Worm (Caenorhabditis elegans): Measurements from ENCODE around the gene swt-1.

swt-1 gene

DNA sequence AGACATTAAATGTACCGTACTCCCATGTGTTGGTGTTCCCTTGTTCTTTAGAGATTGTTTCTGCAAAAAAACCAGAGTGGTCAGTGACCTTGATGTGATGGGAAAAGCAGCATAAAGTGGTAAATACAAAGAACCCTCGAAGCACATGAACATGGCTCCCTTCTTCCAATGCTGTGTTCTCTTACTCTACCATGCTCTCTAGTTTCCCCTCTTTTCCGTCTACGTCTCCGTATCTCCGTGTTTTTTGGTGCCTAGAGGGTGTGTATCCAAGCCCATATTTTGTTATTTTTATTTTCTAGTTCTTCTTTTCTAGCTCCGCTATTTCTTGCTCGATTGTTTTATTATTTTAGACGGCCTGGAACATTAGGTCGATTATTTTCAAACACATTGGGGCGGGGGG is 733 bp upstream of the swt-1 start (continued):
- TF ChIP-seq Y55F3AM.14 (GFP tag; optimal IDR thresholded peaks at IDR 0.05): no peak
- TF ChIP-seq zag-1 (tag; optimal IDR thresholded peaks at IDR 0.05): no peak
- no peak for TF ChIP-seq ama-1 (optimal IDR thresholded peaks at IDR 0.05)
- TF ChIP-seq fos-1 (tag; optimal IDR thresholded peaks at IDR 0.05): no peak
- peak; percentile 41 for TF ChIP-seq C34F6.9 (tag; optimal IDR thresholded peaks at IDR 0.05)
- no peak for TF ChIP-seq ztf-1 (GFP tag; conservative IDR thresholded peaks at IDR 0.05)
- TF ChIP-seq unc-62 (GFP tag; optimal IDR thresholded peaks at IDR 0.05): no peak
- TF ChIP-seq ceh-16 (tag; optimal IDR thresholded peaks at IDR 0.05): no peak
- TF ChIP-seq lsy-2 (tag; optimal IDR thresholded peaks at IDR 0.05): peak in 1 of 2 experiments; percentile 35
- no peak for TF ChIP-seq nhr-21 (tag; optimal IDR thresholded peaks at IDR 0.05)
- no peak for TF ChIP-seq nhr-10 (tag; optimal IDR thresholded peaks at IDR 0.05)
- no peak for TF ChIP-seq peb-1 (tag; optimal IDR thresholded peaks at IDR 0.05)

DNA sequence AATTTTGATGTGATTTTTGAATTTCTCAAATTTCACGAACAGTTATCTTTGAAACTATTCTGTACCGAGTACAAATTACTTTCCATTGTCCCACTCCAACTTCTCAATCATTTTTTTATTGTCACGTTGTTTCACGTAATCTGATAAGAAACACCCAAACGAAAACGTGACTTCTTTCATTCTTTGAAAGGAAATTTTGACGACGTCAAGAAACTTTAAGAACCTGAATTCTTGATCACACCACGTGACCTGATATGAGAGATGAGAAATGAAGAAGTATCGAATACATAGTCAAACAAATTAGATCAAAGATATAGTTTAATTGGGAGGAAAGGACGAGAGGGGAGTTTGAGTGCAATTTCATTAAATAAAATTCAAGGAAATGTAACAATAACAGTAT is 2.2 kb downstream of the swt-1 start:
- TF ChIP-seq ztf-4 (tag; optimal IDR thresholded peaks at IDR 0.05): peak; percentile 10
- no peak for TF ChIP-seq alr-1 (tag; optimal IDR thresholded peaks at IDR 0.05)
- TF ChIP-seq lsy-2 (tag; optimal IDR thresholded peaks at IDR 0.05): peak in 1 of 2 experiments; percentile 5
- TF ChIP-seq nhr-6 (tag; optimal IDR thresholded peaks at IDR 0.05): peak; percentile 30
- TF ChIP-seq crh-2 (tag; optimal IDR thresholded peaks at IDR 0.05): peak; percentile 64
- peak; percentile 85 for TF ChIP-seq sma-9 (GFP tag; optimal IDR thresholded peaks at IDR 0.05)
- no peak for TF ChIP-seq sma-9 (tag; optimal IDR thresholded peaks at IDR 0.05)
- TF ChIP-seq nhr-25 (tag; optimal IDR thresholded peaks at IDR 0.05): peak; percentile 81
- no peak for TF ChIP-seq zag-1 (tag; optimal IDR thresholded peaks at IDR 0.05)
- no peak for TF ChIP-seq dmd-4 (tag; optimal IDR thresholded peaks at IDR 0.05)
- peak; percentile 47 for TF ChIP-seq blmp-1 (tag; optimal IDR thresholded peaks at IDR 0.05; ENCODE audit: insufficient read depth)

DNA sequence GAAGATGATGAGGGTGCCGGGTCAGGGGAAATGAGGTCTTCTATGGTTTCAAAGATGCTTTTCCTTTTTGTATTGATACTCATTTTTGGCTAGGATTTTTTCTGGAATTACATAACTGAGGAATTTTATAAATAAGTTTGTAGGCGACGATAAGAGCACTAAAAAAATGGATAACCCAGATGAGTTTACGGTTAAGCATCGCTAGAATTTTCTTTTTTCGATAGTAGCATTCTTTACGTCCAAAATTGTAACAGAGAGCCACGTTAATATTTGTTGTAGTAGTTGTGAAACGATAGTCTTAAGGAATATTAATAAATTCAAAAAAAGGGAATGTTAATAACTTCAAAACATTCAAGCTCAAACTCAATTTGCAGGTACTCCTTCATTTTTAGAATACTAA is 6.3 kb downstream of the swt-1 start, which contains the start of gene snai-1:
Gene snai-1, minus strand, starts transcription at position 101 of the 400 bp plus-strand sequence.
- TF ChIP-seq ama-1 (optimal IDR thresholded peaks at IDR 0.05): no peak
- no peak for TF ChIP-seq nhr-23 (tag; optimal IDR thresholded peaks at IDR 0.05)
- TF ChIP-seq ztf-1 (GFP tag; conservative IDR thresholded peaks at IDR 0.05): no peak
- TF ChIP-seq lin-11 (tag; optimal IDR thresholded peaks at IDR 0.05): no peak
- no peak for TF ChIP-seq peb-1 (tag; optimal IDR thresholded peaks at IDR 0.05)
- no peak for TF ChIP-seq ztf-4 (tag; optimal IDR thresholded peaks at IDR 0.05)
- TF ChIP-seq lin-39 (tag; optimal IDR thresholded peaks at IDR 0.05): no peak

DNA sequence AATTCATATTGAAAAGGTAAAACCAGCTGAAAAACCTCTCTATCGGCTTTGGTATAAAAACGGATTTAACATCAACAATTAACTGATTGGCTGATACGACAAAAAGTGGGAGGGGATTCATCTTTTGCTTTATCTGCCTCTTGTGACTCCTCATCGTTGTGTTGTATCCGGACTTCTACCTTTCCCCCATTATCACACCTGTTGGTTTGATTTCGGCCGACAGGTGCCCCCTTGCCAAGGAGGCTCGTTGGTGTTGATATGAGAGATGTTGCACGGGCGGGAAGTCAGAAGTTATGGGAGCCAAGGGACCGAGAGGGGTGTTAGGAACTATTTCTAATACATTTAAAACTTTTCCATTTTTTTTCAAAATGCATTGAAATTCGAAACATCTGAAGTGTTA is 7.2 kb downstream of the swt-1 start:
- no peak for TF ChIP-seq sem-4 (tag; optimal IDR thresholded peaks at IDR 0.05)
- no peak for TF ChIP-seq mdl-1 (tag; optimal IDR thresholded peaks at IDR 0.05)
- no peak for TF ChIP-seq mbf-1 (tag; optimal IDR thresholded peaks at IDR 0.05)
- no peak for TF ChIP-seq nhr-21 (tag; optimal IDR thresholded peaks at IDR 0.05)
- no peak for TF ChIP-seq peb-1 (tag; optimal IDR thresholded peaks at IDR 0.05)
- TF ChIP-seq unc-55 (GFP tag; optimal IDR thresholded peaks at IDR 0.05): no peak

DNA sequence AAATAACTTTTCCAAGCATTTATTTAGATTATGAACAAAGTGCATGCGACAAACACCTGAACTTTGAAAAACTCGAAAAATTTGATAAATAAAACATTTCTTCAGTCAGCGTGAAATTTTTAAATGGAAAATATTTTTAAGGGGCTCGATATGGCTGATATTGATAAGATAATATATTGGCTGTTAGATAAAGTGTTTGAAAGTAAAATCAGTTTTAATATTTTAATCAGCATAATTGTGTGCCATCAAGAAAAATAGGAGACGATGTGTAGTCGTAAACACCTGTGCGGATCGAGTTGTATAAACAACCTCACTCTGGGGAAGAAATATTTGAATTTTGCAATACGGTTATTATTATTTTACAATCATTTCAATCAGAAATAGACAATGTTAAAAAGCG is 12.3 kb downstream of the swt-1 start:
- TF ChIP-seq unc-55 (GFP tag; optimal IDR thresholded peaks at IDR 0.05): no peak
- no peak for TF ChIP-seq elt-3 (tag; optimal IDR thresholded peaks at IDR 0.05)
- TF ChIP-seq nhr-11 (tag; optimal IDR thresholded peaks at IDR 0.05): no peak

DNA sequence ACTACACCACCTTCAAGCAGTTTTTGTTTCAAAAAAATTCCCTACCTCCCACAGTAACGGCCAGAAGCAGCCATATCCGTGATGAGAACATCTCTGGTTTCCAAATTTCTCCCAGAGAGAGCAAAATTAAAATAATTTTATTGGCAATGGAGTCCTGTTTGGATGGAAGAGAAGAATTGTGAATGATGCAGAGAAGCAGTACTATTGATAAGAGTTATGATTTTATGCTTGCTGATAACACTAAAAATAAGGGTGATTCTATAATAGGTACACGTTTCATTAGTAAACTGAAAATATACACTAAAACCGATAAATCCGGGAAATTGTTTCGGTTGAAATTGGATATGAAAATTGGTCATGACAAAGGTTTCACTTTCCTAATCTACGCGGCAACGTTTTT is 13.1 kb downstream of the swt-1 start, which contains the start of gene dsc-4:
Gene dsc-4, minus strand, starts transcription at position 165 of the 400 bp plus-strand sequence.
- TF ChIP-seq nhr-10 (tag; optimal IDR thresholded peaks at IDR 0.05) (no peak), fos-1 (tag; optimal IDR thresholded peaks at IDR 0.05) (peak; percentile 58), skn-1 (tag; optimal IDR thresholded peaks at IDR 0.05) (no peak), nhr-12 (tag; optimal IDR thresholded peaks at IDR 0.05) (no peak)

DNA sequence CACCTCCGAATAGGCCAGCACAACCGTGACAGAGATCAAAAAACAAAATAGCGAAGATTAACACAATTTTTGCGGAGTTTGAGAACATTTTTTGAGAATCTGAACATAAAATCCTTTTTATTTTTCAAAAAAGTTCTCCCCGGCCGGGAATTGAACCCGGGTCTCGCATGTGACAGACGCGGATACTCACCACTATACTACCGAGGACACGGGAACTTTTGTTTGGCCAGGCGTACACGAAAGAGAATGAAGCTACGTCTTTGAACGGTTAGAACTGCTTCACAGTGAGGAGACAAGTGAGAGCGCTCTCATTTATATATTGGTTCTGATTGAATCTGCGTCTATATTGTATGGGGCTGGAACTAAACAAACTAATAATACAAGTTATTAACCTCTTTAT is 15.2 kb downstream of the swt-1 start, which contains the start of gene grl-26:
Gene grl-26, minus strand, starts transcription at position 318 of the 400 bp plus-strand sequence.
- no peak for TF ChIP-seq nhr-77 (tag; optimal IDR thresholded peaks at IDR 0.05)
- TF ChIP-seq crh-2 (tag; optimal IDR thresholded peaks at IDR 0.05): peak; percentile 36
- peak; percentile 60 for TF ChIP-seq nhr-129 (tag; optimal IDR thresholded peaks at IDR 0.05)
- peak; percentile 8 for TF ChIP-seq lin-11 (tag; optimal IDR thresholded peaks at IDR 0.05)
- TF ChIP-seq C34F6.9 (tag; optimal IDR thresholded peaks at IDR 0.05): peak; percentile 33
- no peak for TF ChIP-seq lin-39 (tag; optimal IDR thresholded peaks at IDR 0.05)
- no peak for TF ChIP-seq ztf-1 (GFP tag; conservative IDR thresholded peaks at IDR 0.05)
- TF ChIP-seq ztf-4 (tag; optimal IDR thresholded peaks at IDR 0.05): no peak
- peak; percentile 19 for TF ChIP-seq nhr-21 (tag; optimal IDR thresholded peaks at IDR 0.05)
- peak in 1 of 2 experiments; percentile 26 for TF ChIP-seq mdl-1 (tag; optimal IDR thresholded peaks at IDR 0.05)
- no peak for TF ChIP-seq egl-27 (tag; optimal IDR thresholded peaks at IDR 0.05)
- peak; percentile 45 for TF ChIP-seq fos-1 (tag; optimal IDR thresholded peaks at IDR 0.05)
- peak; percentile 29 for TF ChIP-seq gmeb-1 (tag; optimal IDR thresholded peaks at IDR 0.05)
- peak; percentile 48 for TF ChIP-seq F13H6.1 (tag; optimal IDR thresholded peaks at IDR 0.05)
- peak; percentile 42 for TF ChIP-seq lin-13 (GFP tag; optimal IDR thresholded peaks at IDR 0.05)
- TF ChIP-seq blmp-1 (tag; optimal IDR thresholded peaks at IDR 0.05; ENCODE audit: insufficient read depth): no peak
- peak; percentile 55 for TF ChIP-seq unc-55 (GFP tag; optimal IDR thresholded peaks at IDR 0.05)
- TF ChIP-seq sma-9 (GFP tag; optimal IDR thresholded peaks at IDR 0.05): peak; percentile 45
- TF ChIP-seq sma-9 (tag; optimal IDR thresholded peaks at IDR 0.05): no peak
- peak; percentile 54 for TF ChIP-seq sma-3 (GFP tag; optimal IDR thresholded peaks at IDR 0.05)
- TF ChIP-seq nhr-25 (tag; optimal IDR thresholded peaks at IDR 0.05): no peak

All from whole organism, L2 larva.